Worm (Caenorhabditis elegans) whole organism, young adult: ENCODE data around the gene srd-11.

Experiments used
- D2030.7 ChIP-seq: fragments of 200-800 bp; sonication (Bioruptor generic); IDR thresholded peaks from 2 replicates; pipeline ENCODE4 v1.3.6; 2022; ENCODE audit warnings: missing genetic modification reagents, missing genetic modification characterization, missing compliant biosample characterization
- bed-1 ChIP-seq: fragments of 200-800 bp; sonication (Bioruptor generic); IDR thresholded peaks from 2 replicates; pipeline ENCODE4 v1.3.6; 2022; ENCODE audit warnings: missing genetic modification reagents, missing genetic modification characterization, missing compliant biosample characterization
- nfya-1 ChIP-seq: sonication (generic microtip); optimal IDR thresholded peaks from 2 replicates; lab custom pipeline; 2017; ENCODE audit warnings: antibody characterized with exemption, missing compliant biosample characterization, missing genetic modification characterization, borderline replicate concordance; ENCODE audit not compliant: insufficient read depth
- nhr-27 ChIP-seq: fragments of 200-800 bp; sonication (Bioruptor generic); optimal IDR thresholded peaks from 2 replicates; lab custom pipeline; 2018; ENCODE audit warnings: mild to moderate bottlenecking, missing genetic modification characterization, moderate library complexity, missing compliant biosample characterization

ce11 chrV:13591504-13592174 is 28.0 kb downstream of the srd-11 start, which contains the start of gene tbcb-1:
- TF ChIP-seq nfya-1 = no peak
- TF ChIP-seq D2030.7 (GFP tag; lab: Robert Waterston, UW) = no peak
- TF ChIP-seq bed-1 (GFP tag; lab: Robert Waterston, UW) = no peak
- TF ChIP-seq nhr-27 (tag; lab: Kevin White, UChicago) = no peak
